Worm (Caenorhabditis elegans) whole organism, young adult: ENCODE data around the gene cyp-23A1.
"Not testable (repeated sequence)": the region's sequence is repeated elsewhere in the genome, so short reads cannot be mapped to it uniquely, and the experiment has no call there.

Source experiments
- Y53G8AR.9 ChIP-seq: fragments of 200-800 bp; sonication (Bioruptor generic); conservative IDR thresholded peaks from 2 replicates; pipeline ENCODE4 v1.3.6; 2022; ENCODE audit warnings: missing genetic modification reagents, missing genetic modification characterization, missing compliant biosample characterization
- ama-1 ChIP-seq, 3 experiments: fragments of 150-350 bp in 1 of 3; sonication (generic microtip) in 2 of 3; optimal IDR thresholded peaks; 2 replicates each; lab custom pipeline; 2014 to 2018; ENCODE audit warnings: missing biosample characterization in 2 of 3, missing genetic modification characterization in 2 of 3, missing genetic modification reagents in 2 of 3
- dpl-1 ChIP-seq: fragments of 150-350 bp; optimal IDR thresholded peaks from 2 replicates; lab custom pipeline; 2014; ENCODE audit warnings: missing biosample characterization, missing genetic modification reagents, missing genetic modification characterization
- gei-17 ChIP-seq: fragments of 200-800 bp; sonication (Bioruptor generic); optimal IDR thresholded peaks from 2 replicates; lab custom pipeline; 2018; ENCODE audit warnings: mild to moderate bottlenecking, missing genetic modification characterization, missing compliant biosample characterization
- mxl-1 ChIP-seq: sonication (generic microtip); optimal IDR thresholded peaks from 2 replicates; lab custom pipeline; 2016; ENCODE audit warnings: missing genetic modification characterization, missing compliant biosample characterization
- pbrm-1 ChIP-seq: fragments of 200-800 bp; sonication (Bioruptor generic); IDR thresholded peaks from 2 replicates; pipeline ENCODE4 v1.3.6; 2022; ENCODE audit warnings: missing genetic modification reagents, missing genetic modification characterization, missing compliant biosample characterization
- unc-62 ChIP-seq: fragments of 150-350 bp; optimal IDR thresholded peaks from 2 replicates; lab custom pipeline; 2014; ENCODE audit warnings: missing biosample characterization, missing genetic modification reagents, missing genetic modification characterization
- ztf-26 ChIP-seq: sonication (generic microtip); optimal IDR thresholded peaks from 2 replicates; lab custom pipeline; 2017; ENCODE audit warnings: missing genetic modification characterization, missing compliant biosample characterization

DNA sequence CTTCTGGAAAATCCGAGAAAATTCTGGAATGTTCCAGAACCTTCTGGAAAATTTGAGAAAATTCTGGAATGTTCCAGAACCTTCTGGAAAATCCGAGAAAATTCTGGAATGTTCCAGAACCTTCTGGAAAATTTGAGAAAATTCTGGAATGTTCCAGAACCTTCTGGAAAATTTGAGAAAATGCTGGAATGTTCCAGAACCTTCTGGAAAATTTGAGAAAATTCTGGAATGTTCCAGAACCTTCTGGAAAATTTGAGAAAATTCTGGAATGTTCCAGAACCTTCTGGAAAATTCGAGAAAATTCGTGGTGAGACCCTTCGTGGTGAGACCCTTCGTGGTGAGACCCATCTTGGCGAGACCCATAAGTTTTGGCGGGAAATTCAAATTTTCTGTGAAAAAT is 42.6 kb downstream of the cyp-23A1 start:
- not testable (repeated sequence) for TF ChIP-seq unc-62 (GFP tag; lab: Kevin White, UChicago); dpl-1; ztf-26 (tag; lab: Kevin White, UChicago); mxl-1 (tag; lab: Kevin White, UChicago); pbrm-1; gei-17 (GFP tag; lab: Kevin White, UChicago); ama-1 (optimal IDR thresholded peaks at IDR 0.05; lab: Kevin White, UChicago); ama-1 (GFP tag; optimal IDR thresholded peaks at IDR 0.05; lab: Kevin White, UChicago); Y53G8AR.9 (GFP tag; lab: Robert Waterston, UW)
